Worm (Caenorhabditis elegans): ENCODE results near the gene T13F2.2.
A peak's percentile ranks its signal among the peaks of the same experiment; 100 is the strongest.

Gene T13F2.2

DNA sequence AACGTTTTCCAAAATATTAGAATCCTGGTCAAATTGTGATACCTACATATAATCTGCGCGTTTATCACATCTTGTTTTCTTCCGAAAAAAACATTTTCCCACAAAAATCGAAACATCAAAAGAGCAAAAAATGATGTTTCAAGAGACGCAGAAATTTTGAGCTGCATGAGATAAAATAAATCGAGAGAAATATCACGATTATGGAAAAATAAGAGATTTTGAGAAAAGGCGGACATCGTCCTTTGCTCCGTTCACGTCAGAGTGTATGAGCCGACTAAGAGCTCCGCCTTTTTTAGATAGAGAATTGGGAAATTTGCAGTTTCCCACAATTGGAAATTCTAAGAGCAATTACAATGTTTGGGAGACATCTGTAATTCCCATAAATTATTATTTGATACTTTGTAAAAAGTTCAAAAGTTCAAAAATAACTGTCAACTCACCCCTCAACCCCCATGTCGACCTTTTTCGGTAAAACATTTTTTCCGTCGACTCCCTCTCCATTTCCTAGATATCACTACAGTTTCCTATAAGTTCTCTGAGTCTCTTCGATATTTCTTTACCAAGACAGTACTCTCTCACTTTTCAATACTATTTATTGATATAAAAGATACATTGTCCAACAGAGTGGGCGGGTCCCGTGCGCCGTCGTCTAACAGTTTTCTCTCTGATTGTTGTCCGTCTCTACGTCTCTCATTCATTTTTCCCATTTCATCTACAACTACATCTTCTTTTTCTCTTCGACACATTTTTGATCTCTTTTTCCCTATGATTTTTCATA, 40.3 kb downstream of the T13F2.2 start (continued):
- TF ChIP-seq snu-23 (GFP tag; optimal IDR thresholded peaks at IDR 0.05): peak; percentile 76
- no peak for TF ChIP-seq sup-37 (GFP tag; optimal IDR thresholded peaks at IDR 0.05)
- TF ChIP-seq efl-1 (optimal IDR thresholded peaks at IDR 0.05): peak; percentile 15 to 32
- TF ChIP-seq efl-1 (GFP tag; optimal IDR thresholded peaks at IDR 0.05 in 1 of 2): no peak
- TF ChIP-seq jun-1 (tag; optimal IDR thresholded peaks at IDR 0.05): no peak
- TF ChIP-seq isw-1 (GFP tag; IDR thresholded peaks at IDR 0.05): no peak
- no peak for TF ChIP-seq hlh-17 (GFP tag; optimal IDR thresholded peaks at IDR 0.05; ENCODE audit: borderline replicate concordance)
- TF ChIP-seq nhr-90 (tag; optimal IDR thresholded peaks at IDR 0.05; ENCODE audit: poor library complexity): peak; percentile 60
- TF ChIP-seq irx-1 (tag; optimal IDR thresholded peaks at IDR 0.05): peak; percentile 0
- TF ChIP-seq nhr-77 (tag; optimal IDR thresholded peaks at IDR 0.05): peak; percentile 6
- peak; percentile 61 for TF ChIP-seq fkh-8 (tag; optimal IDR thresholded peaks at IDR 0.05)
- TF ChIP-seq elt-3 (tag; optimal IDR thresholded peaks at IDR 0.05): peak in 2 of 6 experiments; percentile 78 to 85
- TF ChIP-seq Y116A8C.19 (tag; optimal IDR thresholded peaks at IDR 0.05; ENCODE audit: borderline replicate concordance): no peak
- no peak for TF ChIP-seq grh-1 (GFP tag; IDR thresholded peaks at IDR 0.05)
- TF ChIP-seq vab-15 (tag; optimal IDR thresholded peaks at IDR 0.05): no peak
- TF ChIP-seq ceh-88 (GFP tag; IDR thresholded peaks at IDR 0.05): no peak
- peak; percentile 9 for TF ChIP-seq nhr-47 (tag; optimal IDR thresholded peaks at IDR 0.05)
- TF ChIP-seq snpc-4 (tag; optimal IDR thresholded peaks at IDR 0.05): peak; percentile 15

DNA sequence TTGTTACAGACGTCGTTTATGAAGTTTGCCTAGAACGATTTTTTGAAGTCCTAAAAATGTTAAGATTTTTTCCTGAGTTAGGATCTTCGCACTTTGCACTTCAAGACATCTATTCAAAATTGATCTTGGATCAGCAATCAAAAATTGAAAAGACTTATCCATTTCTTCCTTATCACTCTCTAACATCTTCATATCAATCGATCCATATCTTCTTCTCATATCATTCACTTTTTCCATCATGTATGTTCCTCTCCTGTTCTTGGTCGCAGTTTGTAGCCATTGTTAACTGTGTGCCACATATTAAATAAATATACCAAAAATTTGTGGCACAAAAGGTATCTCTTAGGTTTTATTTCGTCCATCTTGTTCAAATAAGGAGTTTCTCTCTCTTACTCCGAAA, 41.4 kb downstream of the T13F2.2 start:
- TF ChIP-seq nhr-77 (tag; optimal IDR thresholded peaks at IDR 0.05) (no peak), hpl-2 (GFP tag; optimal IDR thresholded peaks at IDR 0.05) (no peak), C34B4.2 (tag; optimal IDR thresholded peaks at IDR 0.05) (no peak), fkh-4 (tag; optimal IDR thresholded peaks at IDR 0.05; ENCODE audit: borderline replicate concordance) (no peak), lin-13 (GFP tag; optimal IDR thresholded peaks at IDR 0.05) (no peak), unc-86 (tag; optimal IDR thresholded peaks at IDR 0.05) (no peak), blmp-1 (tag; optimal IDR thresholded peaks at IDR 0.05) (peak; percentile 58), sox-4 (tag; optimal IDR thresholded peaks at IDR 0.05) (no peak), F16B12.6 (tag; optimal IDR thresholded peaks at IDR 0.05) (no peak), nhr-90 (tag; optimal IDR thresholded peaks at IDR 0.05; ENCODE audit: poor library complexity) (no peak), hlh-17 (GFP tag; optimal IDR thresholded peaks at IDR 0.05; ENCODE audit: borderline replicate concordance) (no peak), sptf-1 (tag; optimal IDR thresholded peaks at IDR 0.05) (no peak), rnt-1 (tag; optimal IDR thresholded peaks at IDR 0.05) (no peak), elt-3 (tag; optimal IDR thresholded peaks at IDR 0.05) (peak in 4 of 6 experiments; percentile 37 to 50 (median 44)), swsn-7 (tag; optimal IDR thresholded peaks at IDR 0.05) (no peak), elt-2 (tag; optimal IDR thresholded peaks at IDR 0.05) (no peak), irx-1 (tag; optimal IDR thresholded peaks at IDR 0.05) (no peak), pag-3 (tag; optimal IDR thresholded peaks at IDR 0.05; ENCODE audit: borderline replicate concordance, insufficient read depth) (no peak)

DNA sequence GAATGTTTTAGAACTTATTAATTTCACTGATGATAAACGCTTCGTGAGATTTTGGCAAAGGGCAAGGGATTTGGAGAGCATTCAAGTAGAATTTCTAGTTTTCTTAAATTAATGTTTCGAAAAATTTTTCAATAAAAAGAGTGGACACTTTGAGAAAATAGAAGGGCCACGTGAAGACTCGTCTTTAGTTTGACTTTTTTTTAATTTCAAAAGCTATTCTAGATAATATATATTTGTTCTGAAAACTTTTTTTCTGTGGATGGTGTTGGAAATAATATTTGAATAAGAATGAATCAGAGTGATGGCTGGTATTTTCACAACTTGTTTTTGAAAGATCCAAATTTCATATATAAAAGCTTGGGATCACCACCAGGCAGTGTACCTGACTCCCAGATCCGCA, 48.8 kb downstream of the T13F2.2 start, which contains the start of gene C28D4.8:
C28D4.8 (minus strand) TSS at position 101 of the 400 bp plus-strand sequence.
- TF ChIP-seq elt-2 (tag; optimal IDR thresholded peaks at IDR 0.05): no peak
- TF ChIP-seq hlh-17 (GFP tag; optimal IDR thresholded peaks at IDR 0.05; ENCODE audit: borderline replicate concordance): no peak
- no peak for TF ChIP-seq ceh-88 (GFP tag; IDR thresholded peaks at IDR 0.05)

DNA sequence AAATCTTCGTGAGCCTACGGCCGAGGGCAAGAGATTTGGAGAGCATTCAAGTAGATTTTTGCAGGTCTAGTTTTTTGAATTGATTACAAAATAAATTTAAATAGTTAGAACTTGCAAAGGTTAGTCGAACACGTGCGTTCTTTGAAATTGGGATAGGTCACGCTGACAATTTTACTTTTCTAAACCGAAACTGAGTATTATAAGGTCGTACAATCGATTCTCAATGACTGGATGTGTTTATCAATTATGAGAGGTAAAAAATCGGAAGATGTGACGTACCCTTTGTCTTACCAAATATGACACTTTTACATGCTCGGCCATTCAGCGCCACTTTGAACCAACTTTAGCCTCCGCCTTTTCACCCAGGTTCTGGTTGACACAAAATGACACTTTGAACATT, 50.4 kb downstream of the T13F2.2 start, which contains the start of gene C28D4.5:
C28D4.5 (minus strand) TSS at position 101 of the 400 bp plus-strand sequence.
- TF ChIP-seq hlh-17 (GFP tag; optimal IDR thresholded peaks at IDR 0.05; ENCODE audit: borderline replicate concordance) (no peak), elt-2 (tag; optimal IDR thresholded peaks at IDR 0.05) (no peak), ztf-11 (tag; optimal IDR thresholded peaks at IDR 0.05) (no peak), nhr-85 (tag) (no peak), lin-15B (tag; optimal IDR thresholded peaks at IDR 0.05) (no peak), grh-1 (GFP tag; IDR thresholded peaks at IDR 0.05) (no peak), C34B4.2 (tag; optimal IDR thresholded peaks at IDR 0.05) (no peak), snu-23 (GFP tag; optimal IDR thresholded peaks at IDR 0.05) (no peak), irx-1 (tag; optimal IDR thresholded peaks at IDR 0.05) (no peak), tbx-2 (tag; optimal IDR thresholded peaks at IDR 0.05) (no peak), lsy-2 (tag; optimal IDR thresholded peaks at IDR 0.05) (no peak), ceh-90 (tag; optimal IDR thresholded peaks at IDR 0.05) (no peak), Y116A8C.19 (tag; optimal IDR thresholded peaks at IDR 0.05; ENCODE audit: borderline replicate concordance) (no peak)

All from whole organism, L1 larva.